Worm (Caenorhabditis elegans) whole organism, L4 larva: ENCODE data around the gene K02D10.2.

Experiments used
- ZK546.5 ChIP-seq, 2 experiments: sonication (generic microtip); optimal IDR thresholded peaks; 2 replicates each; lab custom pipeline; 2017; ENCODE audit warnings: missing biosample characterization in 2 of 2, missing genetic modification characterization in 2 of 2
- aly-2 ChIP-seq: sonication (generic microtip); optimal IDR thresholded peaks from 2 replicates; lab custom pipeline; 2018; ENCODE audit warnings: missing biosample characterization, missing genetic modification characterization
- attf-4 ChIP-seq: sonication (generic microtip); optimal IDR thresholded peaks from 3 replicates; lab custom pipeline; 2017; ENCODE audit warnings: missing biosample characterization, missing genetic modification characterization
- ces-1 ChIP-seq: fragments of 150-350 bp; sonication (generic microtip); optimal IDR thresholded peaks from 4 replicates; lab custom pipeline; 2014; ENCODE audit warnings: missing biosample characterization, missing genetic modification reagents, missing genetic modification characterization
- mxl-3 ChIP-seq: fragments of 200-800 bp; sonication (Bioruptor generic); optimal IDR thresholded peaks from 2 replicates; lab custom pipeline; 2018; ENCODE audit warnings: mild to moderate bottlenecking, missing genetic modification characterization, missing compliant biosample characterization
- nhr-10 ChIP-seq: fragments of 150-350 bp; optimal IDR thresholded peaks from 2 replicates; lab custom pipeline; 2014; ENCODE audit warnings: missing biosample characterization, missing genetic modification characterization
- nhr-77 ChIP-seq: fragments of 150-350 bp; optimal IDR thresholded peaks from 2 replicates; lab custom pipeline; 2014; ENCODE audit warnings: missing biosample characterization, missing genetic modification characterization
- pqm-1 ChIP-seq: sonication (generic microtip); optimal IDR thresholded peaks from 2 replicates; lab custom pipeline; 2017; ENCODE audit warnings: missing biosample characterization, missing genetic modification characterization
- saeg-2 ChIP-seq: fragments of 200-800 bp; sonication (Bioruptor generic); IDR thresholded peaks from 2 replicates; pipeline ENCODE4 v1.3.6; 2022; ENCODE audit warnings: missing genetic modification reagents, missing genetic modification characterization, missing compliant biosample characterization
- skn-1 ChIP-seq: fragments of 150-350 bp; optimal IDR thresholded peaks from 2 replicates; lab custom pipeline; 2014; ENCODE audit warnings: missing biosample characterization, missing genetic modification characterization
- ztf-7 ChIP-seq: fragments of 150-350 bp; optimal IDR thresholded peaks from 2 replicates; lab custom pipeline; 2014; ENCODE audit warnings: missing biosample characterization, missing genetic modification characterization

- no peak for TF ChIP-seq aly-2 (tag; lab: Kevin White, UChicago)
- TF ChIP-seq ZK546.5 (tag; optimal IDR thresholded peaks at IDR 0.05; lab: Kevin White, UChicago): no peak
- TF ChIP-seq nhr-10 (tag; lab: Kevin White, UChicago): no peak
- TF ChIP-seq skn-1 (tag; lab: Kevin White, UChicago): no peak
- TF ChIP-seq mxl-3 (GFP tag; lab: Kevin White, UChicago): no peak
- TF ChIP-seq ces-1: no peak
- TF ChIP-seq ztf-7 (tag; lab: Kevin White, UChicago): no peak
- TF ChIP-seq pqm-1: no peak
- no peak for TF ChIP-seq saeg-2
- no peak for TF ChIP-seq attf-4 (tag; lab: Kevin White, UChicago)
- TF ChIP-seq nhr-77 (tag; lab: Kevin White, UChicago): no peak
Measured at ce11 chrIII:8766467-8766866, 4.6 kb downstream of the K02D10.2 start.
